Fruit fly (Drosophila melanogaster): ENCODE measurements around the gene CG31253.
A peak's percentile ranks its signal among the peaks of the same experiment; 100 is the strongest.

Gene CG31253

dm6 chr3R:27987329-27987728, 27.0 kb upstream of the CG31253 start (continued):
- TF ChIP-seq insv (GFP tag; optimal IDR thresholded peaks at IDR 0.05), result no peak
- no peak for TF ChIP-seq Scr (GFP tag; IDR thresholded peaks at IDR 0.05; ENCODE audit: partially characterized antibody)
- peak; percentile 69 for TF ChIP-seq Ptx1 (GFP tag; IDR thresholded peaks at IDR 0.05)
- TF ChIP-seq CG31441 (GFP tag; IDR thresholded peaks at IDR 0.05), result peak; percentile 74
- 0 out of 2 replicates have a peak, but pooled peaks have one; percentile 33 for TF ChIP-seq peb (GFP tag; IDR thresholded peaks at IDR 0.05)
- peak; percentile 63 for TF ChIP-seq CG9437 (GFP tag; optimal IDR thresholded peaks at IDR 0.05)
- TF ChIP-seq CG15479 (GFP tag; optimal IDR thresholded peaks at IDR 0.05), result no peak
- no peak for TF ChIP-seq CG12071 (GFP tag; optimal IDR thresholded peaks at IDR 0.05)
- TF ChIP-seq nau (GFP tag; optimal IDR thresholded peaks at IDR 0.05), result no peak
- peak; percentile 25 for TF ChIP-seq twi (tag; optimal IDR thresholded peaks at IDR 0.05)
- TF ChIP-seq CG4617 (GFP tag; optimal IDR thresholded peaks at IDR 0.05; ENCODE audit: borderline replicate concordance), result no peak
- no peak for TF ChIP-seq zen (tag; optimal IDR thresholded peaks at IDR 0.05)
- TF ChIP-seq CG30431 (GFP tag; optimal IDR thresholded peaks at IDR 0.05), result no peak
- peak; percentile 30 for TF ChIP-seq Six4 (GFP tag; optimal IDR thresholded peaks at IDR 0.05)
- TF ChIP-seq pnt (GFP tag; optimal IDR thresholded peaks at IDR 0.05), result no peak
- peak; percentile 65 for TF ChIP-seq ind (GFP tag; optimal IDR thresholded peaks at IDR 0.05)
- TF ChIP-seq GATAe (GFP tag; conservative IDR thresholded peaks at IDR 0.05), result no peak; the same call in 1 of the 2 replicates
- TF ChIP-seq p53 (GFP tag; optimal IDR thresholded peaks at IDR 0.05), result no peak
- TF ChIP-seq CG1603 (tag; optimal IDR thresholded peaks at IDR 0.05), result no peak
- TF ChIP-seq hb (GFP tag; IDR thresholded peaks at IDR 0.05; ENCODE audit: partially characterized antibody), result no peak
- peak; percentile 79 for TF ChIP-seq tgo (GFP tag; IDR thresholded peaks at IDR 0.05)
- no peak for TF ChIP-seq gt (GFP tag; IDR thresholded peaks at IDR 0.05)
- TF ChIP-seq Adf1 (GFP tag; IDR thresholded peaks at IDR 0.05), result peak; percentile 52
- no peak for TF ChIP-seq dimm (GFP tag; IDR thresholded peaks at IDR 0.05)
- TF ChIP-seq fu2 (GFP tag; optimal IDR thresholded peaks at IDR 0.05), result no peak
- TF ChIP-seq jigr1 (GFP tag; IDR thresholded peaks at IDR 0.05), result no peak
- TF ChIP-seq CG15269 (tag; optimal IDR thresholded peaks at IDR 0.05), result peak; percentile 81
- no peak for TF ChIP-seq nom (GFP tag; optimal IDR thresholded peaks at IDR 0.05)
- TF ChIP-seq gcm2 (GFP tag; optimal IDR thresholded peaks at IDR 0.05), result no peak
- no peak for TF ChIP-seq pan (optimal IDR thresholded peaks at IDR 0.05)
- peak in 1 of 2 experiments; percentile 72 for TF ChIP-seq pan (GFP tag; optimal IDR thresholded peaks at IDR 0.05 in 1 of 2, IDR thresholded peaks at IDR 0.05 in 1 of 2)
- peak; percentile 21 for TF ChIP-seq CG12942 (GFP tag; optimal IDR thresholded peaks at IDR 0.05)
- no peak for TF ChIP-seq abd-A (tag; optimal IDR thresholded peaks at IDR 0.05)
- TF ChIP-seq aop (GFP tag; IDR thresholded peaks at IDR 0.05), result no peak
- TF ChIP-seq h (optimal IDR thresholded peaks at IDR 0.05), result no peak
- TF ChIP-seq chm (GFP tag; IDR thresholded peaks at IDR 0.05), result no peak
- peak; percentile 49 for TF ChIP-seq Sox100B (GFP tag; optimal IDR thresholded peaks at IDR 0.05)
- TF ChIP-seq ato (GFP tag; IDR thresholded peaks at IDR 0.05; ENCODE audit: partially characterized antibody), result no peak
- TF ChIP-seq mirr (GFP tag; optimal IDR thresholded peaks at IDR 0.05), result no peak
- TF ChIP-seq stc (GFP tag; IDR thresholded peaks at IDR 0.05), result 0 out of 2 replicates have a peak, but pooled peaks have one; percentile 38
- peak; percentile 36 for TF ChIP-seq CG15011 (GFP tag; optimal IDR thresholded peaks at IDR 0.05)
- TF ChIP-seq chn (GFP tag; optimal IDR thresholded peaks at IDR 0.05), result no peak
- no peak for TF ChIP-seq Atf3 (GFP tag; optimal IDR thresholded peaks at IDR 0.05)
- TF ChIP-seq CG43689 (GFP tag; IDR thresholded peaks at IDR 0.05), result no peak
- no peak for TF ChIP-seq CG7745 (tag; optimal IDR thresholded peaks at IDR 0.05)
- TF ChIP-seq emc (GFP tag; optimal IDR thresholded peaks at IDR 0.05), result no peak
- peak; percentile 50 for TF ChIP-seq gsb (GFP tag; IDR thresholded peaks at IDR 0.05)
- TF ChIP-seq corto (GFP tag; optimal IDR thresholded peaks at IDR 0.05), result no peak
- TF ChIP-seq Nf-YC (tag; optimal IDR thresholded peaks at IDR 0.05), result peak; percentile 17
- peak; percentile 58; the same call in 1 of the 2 replicates for TF ChIP-seq ham (GFP tag; IDR thresholded peaks at IDR 0.05)
- TF ChIP-seq CG11247 (GFP tag; IDR thresholded peaks at IDR 0.05), result peak; percentile 59; the same call in 1 of the 2 replicates
- TF ChIP-seq salm (tag; optimal IDR thresholded peaks at IDR 0.05), result no peak
